Worm (Caenorhabditis elegans) whole organism, L4 larva: Measurements from ENCODE around the gene F01F1.3.

Source experiments
- F44E2.7 ChIP-seq: fragments of 200-800 bp; sonication (Bioruptor generic); IDR thresholded peaks from 2 replicates; pipeline ENCODE4 v2.1.2; 2022; ENCODE audit warnings: missing genetic modification characterization, missing compliant biosample characterization
- R02D3.7 ChIP-seq: fragments of 150-350 bp; sonication (generic microtip); optimal IDR thresholded peaks from 3 replicates; lab custom pipeline; 2014; ENCODE audit warnings: missing biosample characterization, missing genetic modification characterization
- aly-2 ChIP-seq: sonication (generic microtip); optimal IDR thresholded peaks from 2 replicates; lab custom pipeline; 2018; ENCODE audit warnings: missing biosample characterization, missing genetic modification characterization
- ama-1 ChIP-seq: fragments of 150-350 bp; optimal IDR thresholded peaks from 2 replicates; lab custom pipeline; 2014; ENCODE audit warnings: inconsistent platforms, mixed read lengths
- ceh-28 ChIP-seq: fragments of 150-350 bp; optimal IDR thresholded peaks from 2 replicates; lab custom pipeline; 2014; ENCODE audit warnings: missing biosample characterization, missing genetic modification reagents, missing genetic modification characterization
- jun-1 ChIP-seq: fragments of 150-350 bp; optimal IDR thresholded peaks from 2 replicates; lab custom pipeline; 2014; ENCODE audit warnings: missing biosample characterization, missing genetic modification reagents, missing genetic modification characterization
- mdl-1 ChIP-seq, 2 experiments: fragments of 150-350 bp in 1 of 2; sonication (generic microtip) in 1 of 2; optimal IDR thresholded peaks; 2 replicates each; lab custom pipeline; 2014 to 2017; ENCODE audit warnings: missing biosample characterization in 2 of 2, missing genetic modification characterization in 2 of 2
- nhr-11 ChIP-seq: fragments of 150-350 bp; optimal IDR thresholded peaks from 2 replicates; lab custom pipeline; 2014; ENCODE audit warnings: missing biosample characterization, missing genetic modification characterization
- nhr-28 ChIP-seq: fragments of 150-350 bp; optimal IDR thresholded peaks from 2 replicates; lab custom pipeline; 2014; ENCODE audit warnings: missing biosample characterization, missing genetic modification characterization
- nhr-76 ChIP-seq: fragments of 150-350 bp; optimal IDR thresholded peaks from 2 replicates; lab custom pipeline; 2014; ENCODE audit warnings: missing biosample characterization, missing genetic modification characterization
- rbr-2 ChIP-seq: sonication (generic microtip); optimal IDR thresholded peaks from 2 replicates; lab custom pipeline; 2016; ENCODE audit warnings: missing genotype, missing genetic modification characterization, missing compliant biosample characterization
- unc-39 ChIP-seq: sonication (generic microtip); optimal IDR thresholded peaks from 2 replicates; lab custom pipeline; 2017; ENCODE audit warnings: missing biosample characterization, missing genetic modification characterization
- unc-62 ChIP-seq, 3 experiments: fragments of 150-350 bp in 1 of 3; sonication (generic microtip); optimal IDR thresholded peaks in 2 of 3; peaks in 1 of 3; 1 replicate in 1 of 3; 2 replicates in 2 of 3; lab custom pipeline; 2014 to 2017; ENCODE audit warnings: missing biosample characterization in 3 of 3, missing genetic modification characterization in 3 of 3, missing genetic modification reagents in 3 of 3, missing genotype in 1 of 3

DNA sequence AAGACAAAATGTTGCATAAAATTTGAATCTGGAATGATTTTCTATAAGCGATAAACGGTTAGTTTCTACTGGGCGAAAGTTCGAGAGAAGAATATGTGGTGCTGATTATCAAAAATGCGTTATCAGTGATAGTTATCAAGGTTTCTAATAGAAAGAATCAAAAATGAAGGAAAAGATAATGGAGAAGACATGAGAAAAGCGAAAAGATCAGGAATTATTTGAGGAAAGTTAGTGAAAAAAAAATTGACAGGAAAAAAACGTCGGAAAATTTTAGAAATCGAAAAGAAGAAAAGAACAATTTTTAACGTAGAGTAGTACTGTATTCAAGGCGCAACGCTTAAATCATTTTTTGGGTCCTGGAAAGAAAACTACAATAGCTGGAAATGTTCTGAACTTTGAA is 8.0 kb upstream of the F01F1.3 start, which contains the start of gene dnpp-1:
- TF ChIP-seq F44E2.7 (GFP tag; lab: Robert Waterston, UW) = no peak
- TF ChIP-seq mdl-1 (tag; optimal IDR thresholded peaks at IDR 0.05; lab: Kevin White, UChicago) = no peak
- TF ChIP-seq R02D3.7 (tag; lab: Kevin White, UChicago) = no peak
- TF ChIP-seq nhr-76 = no peak
- TF ChIP-seq aly-2 = no peak
- no peak for TF ChIP-seq ama-1
- no peak for TF ChIP-seq jun-1 (tag; lab: Kevin White, UChicago)
- TF ChIP-seq nhr-28 = peak; percentile 41
- TF ChIP-seq nhr-11 (tag; lab: Kevin White, UChicago) = no peak
- no peak for TF ChIP-seq unc-39 (tag; lab: Kevin White, UChicago)
- no peak for TF ChIP-seq rbr-2 (tag; lab: Kevin White, UChicago)
- no peak for TF ChIP-seq unc-62 (GFP tag; optimal IDR thresholded peaks at IDR 0.05 in 1 of 2; lab: Kevin White, UChicago)
- no peak for TF ChIP-seq unc-62 (tag; optimal IDR thresholded peaks at IDR 0.05; lab: Kevin White, UChicago)
- TF ChIP-seq ceh-28 (tag; lab: Kevin White, UChicago) = no peak
